Worm (Caenorhabditis elegans): ENCODE results near the gene fbxc-53.

- TF ChIP-seq xnd-1 (tag; optimal IDR thresholded peaks at IDR 0.05) (no peak), rpc-1 (optimal IDR thresholded peaks at IDR 0.05) (no peak), rpc-1 (tag; optimal IDR thresholded peaks at IDR 0.05) (no peak), B0261.1 (tag; optimal IDR thresholded peaks at IDR 0.05) (no peak)
These were observed 5.9 kb downstream of the fbxc-53 start, which contains the start of gene fbxc-52 for ce11 chrII:3716961-3717360.
